Worm (Caenorhabditis elegans) whole organism, L2 larva: Measurements from ENCODE around the gene T20B5.2.

Experiments
- C34F6.9 ChIP-seq: fragments of 150-350 bp; optimal IDR thresholded peaks from 2 replicates; lab custom pipeline; 2014; ENCODE audit warnings: missing biosample characterization, missing genetic modification characterization
- F13H6.1 ChIP-seq: sonication (generic microtip); optimal IDR thresholded peaks from 2 replicates; lab custom pipeline; 2016; ENCODE audit warnings: missing genetic modification characterization, missing compliant biosample characterization
- R02D3.7 ChIP-seq: fragments of 150-350 bp; optimal IDR thresholded peaks from 2 replicates; lab custom pipeline; 2014; ENCODE audit warnings: missing biosample characterization, missing genetic modification characterization
- Y55F3AM.14 ChIP-seq: fragments of 200-800 bp; sonication (Bioruptor generic); optimal IDR thresholded peaks from 2 replicates; lab custom pipeline; 2018; ENCODE audit warnings: mild to moderate bottlenecking, missing genetic modification characterization, missing compliant biosample characterization
- ZK546.5 ChIP-seq: sonication (generic microtip); optimal IDR thresholded peaks from 2 replicates; lab custom pipeline; 2017; ENCODE audit warnings: missing biosample characterization, missing genetic modification characterization
- aly-2 ChIP-seq: fragments of 150-350 bp; optimal IDR thresholded peaks from 2 replicates; lab custom pipeline; 2014; ENCODE audit warnings: missing biosample characterization, missing genetic modification characterization
- blmp-1 ChIP-seq: sonication (generic microtip); optimal IDR thresholded peaks from 2 replicates; lab custom pipeline; 2017; ENCODE audit warnings: missing genetic modification characterization, mild to moderate bottlenecking, missing compliant biosample characterization, antibody characterized with exemption, moderate library complexity; ENCODE audit not compliant: insufficient read depth
- ceh-82 ChIP-seq: fragments of 150-350 bp; optimal IDR thresholded peaks from 2 replicates; lab custom pipeline; 2014; ENCODE audit warnings: missing biosample characterization, missing genetic modification characterization
- dmd-4 ChIP-seq: sonication (generic microtip); optimal IDR thresholded peaks from 2 replicates; lab custom pipeline; 2017; ENCODE audit warnings: missing biosample characterization, missing genetic modification characterization
- egl-27 ChIP-seq: sonication (generic microtip); optimal IDR thresholded peaks from 3 replicates; lab custom pipeline; 2017; ENCODE audit warnings: missing biosample characterization, missing genetic modification reagents, missing genetic modification characterization
- gmeb-1 ChIP-seq: fragments of 150-350 bp; optimal IDR thresholded peaks from 2 replicates; lab custom pipeline; 2014; ENCODE audit warnings: missing biosample characterization, missing genetic modification characterization
- lin-11 ChIP-seq: fragments of 150-350 bp; sonication (generic microtip); optimal IDR thresholded peaks from 2 replicates; lab custom pipeline; 2014; ENCODE audit warnings: missing biosample characterization, missing genetic modification characterization, inconsistent platforms, mixed read lengths
- lin-13 ChIP-seq: fragments of 150-350 bp; optimal IDR thresholded peaks from 2 replicates; lab custom pipeline; 2014; ENCODE audit warnings: missing biosample characterization, missing genetic modification reagents, missing genetic modification characterization
- lin-39 ChIP-seq: fragments of 150-350 bp; optimal IDR thresholded peaks from 2 replicates; lab custom pipeline; 2014; ENCODE audit warnings: missing biosample characterization, missing genetic modification reagents, missing genetic modification characterization
- lsy-2 ChIP-seq, 2 experiments: fragments of 150-350 bp in 1 of 2; sonication (generic microtip) in 1 of 2; optimal IDR thresholded peaks; 2 replicates each; lab custom pipeline; 2014 to 2017; ENCODE audit warnings: missing biosample characterization in 2 of 2, missing genetic modification characterization in 2 of 2
- mab-5 ChIP-seq: fragments of 150-350 bp; optimal IDR thresholded peaks from 2 replicates; lab custom pipeline; 2014; ENCODE audit warnings: missing biosample characterization, missing genetic modification characterization
- mbf-1 ChIP-seq: sonication (generic microtip); optimal IDR thresholded peaks from 2 replicates; lab custom pipeline; 2017; ENCODE audit warnings: missing biosample characterization, missing genetic modification characterization
- mdl-1 ChIP-seq, 2 experiments: fragments of 150-350 bp in 1 of 2; sonication (generic microtip) in 1 of 2; optimal IDR thresholded peaks; 2 replicates each; lab custom pipeline; 2017; ENCODE audit warnings: missing biosample characterization in 2 of 2, missing genetic modification characterization in 2 of 2
- nhr-11 ChIP-seq: fragments of 150-350 bp; optimal IDR thresholded peaks from 2 replicates; lab custom pipeline; 2014; ENCODE audit warnings: missing biosample characterization, missing genetic modification characterization
- nhr-12 ChIP-seq: fragments of 150-350 bp; optimal IDR thresholded peaks from 2 replicates; lab custom pipeline; 2014; ENCODE audit warnings: missing biosample characterization, missing genetic modification characterization
- nhr-129 ChIP-seq: fragments of 150-350 bp; optimal IDR thresholded peaks from 2 replicates; lab custom pipeline; 2014; ENCODE audit warnings: missing biosample characterization, missing genetic modification characterization
- nhr-21 ChIP-seq: fragments of 150-350 bp; optimal IDR thresholded peaks from 2 replicates; lab custom pipeline; 2014; ENCODE audit warnings: missing biosample characterization, missing genetic modification characterization
- nhr-23 ChIP-seq: fragments of 150-350 bp; optimal IDR thresholded peaks from 2 replicates; lab custom pipeline; 2014; ENCODE audit warnings: missing biosample characterization, missing genetic modification reagents, missing genetic modification characterization
- nhr-237 ChIP-seq: fragments of 150-350 bp; optimal IDR thresholded peaks from 2 replicates; lab custom pipeline; 2014; ENCODE audit warnings: missing biosample characterization, missing genetic modification characterization
- nhr-25 ChIP-seq: fragments of 150-350 bp; sonication (generic microtip); optimal IDR thresholded peaks from 3 replicates; lab custom pipeline; 2014; ENCODE audit warnings: missing biosample characterization, missing genetic modification characterization
- nhr-6 ChIP-seq: fragments of 150-350 bp; optimal IDR thresholded peaks from 2 replicates; lab custom pipeline; 2014; ENCODE audit warnings: missing biosample characterization, missing genetic modification characterization
- sem-4 ChIP-seq: fragments of 150-350 bp; optimal IDR thresholded peaks from 2 replicates; lab custom pipeline; 2014; ENCODE audit warnings: missing biosample characterization, missing genetic modification reagents, missing genetic modification characterization
- sma-3 ChIP-seq: sonication (generic microtip); optimal IDR thresholded peaks from 2 replicates; lab custom pipeline; 2016; ENCODE audit warnings: missing genetic modification reagents, missing genetic modification characterization, missing compliant biosample characterization
- unc-39 ChIP-seq: fragments of 150-350 bp; optimal IDR thresholded peaks from 2 replicates; lab custom pipeline; 2014; ENCODE audit warnings: missing biosample characterization, missing genetic modification characterization
- unc-62 ChIP-seq: fragments of 150-350 bp; optimal IDR thresholded peaks from 2 replicates; lab custom pipeline; 2014; ENCODE audit warnings: missing biosample characterization, missing genetic modification reagents, missing genetic modification characterization
- zag-1 ChIP-seq: fragments of 150-350 bp; optimal IDR thresholded peaks from 2 replicates; lab custom pipeline; 2014; ENCODE audit warnings: missing biosample characterization, missing genetic modification characterization
- ztf-1 ChIP-seq: fragments of 200-800 bp; sonication (Bioruptor generic); conservative IDR thresholded peaks from 2 replicates; pipeline ENCODE4 v1.3.6; 2022; ENCODE audit warnings: missing genetic modification characterization, missing compliant biosample characterization
- ztf-11 ChIP-seq: sonication (generic microtip); optimal IDR thresholded peaks from 2 replicates; lab custom pipeline; 2017; ENCODE audit warnings: missing biosample characterization, missing genetic modification characterization

The T20B5.2 gene

ce11 chrX:9297834-9298233 is 33.1 kb upstream of the T20B5.2 start, which contains the start of gene B0416.7:
B0416.7 (minus strand) TSS chrX:9297934.
- TF ChIP-seq C34F6.9 (tag; lab: Kevin White, UChicago) (peak; percentile 6), gmeb-1 (tag; lab: Kevin White, UChicago) (no peak)

- no peak for TF ChIP-seq aly-2 (tag; lab: Kevin White, UChicago)
- TF ChIP-seq nhr-12 (tag; lab: Kevin White, UChicago): no peak
- no peak for TF ChIP-seq ztf-1 (GFP tag; lab: Robert Waterston, UW)
- TF ChIP-seq R02D3.7 (tag; lab: Kevin White, UChicago): no peak
- no peak for TF ChIP-seq Y55F3AM.14
- no peak for TF ChIP-seq mab-5 (tag; lab: Kevin White, UChicago)
- no peak for TF ChIP-seq lin-13
- TF ChIP-seq dmd-4 (tag; lab: Kevin White, UChicago): no peak
- no peak for TF ChIP-seq ZK546.5 (tag; lab: Kevin White, UChicago)
- no peak for TF ChIP-seq blmp-1 (tag; lab: Kevin White, UChicago)
Observed at ce11 chrX:9298846-9299245, 32.1 kb upstream of the T20B5.2 start, which contains the start of gene B0416.2. B0416.2 (plus strand) TSS chrX:9299146.

- TF ChIP-seq ceh-82 (tag; lab: Kevin White, UChicago) (no peak), unc-62 (no peak), unc-39 (tag; lab: Kevin White, UChicago) (no peak), nhr-129 (tag; lab: Kevin White, UChicago) (peak; percentile 21), blmp-1 (tag; lab: Kevin White, UChicago) (no peak), gmeb-1 (tag; lab: Kevin White, UChicago) (no peak)
- TF ChIP-seq, all 48 proteins: peak for 1
Observed at ce11 chrX:9300379-9300778, 30.6 kb upstream of the T20B5.2 start.

- TF ChIP-seq R02D3.7 (tag; lab: Kevin White, UChicago): no peak
- TF ChIP-seq nhr-21 (tag; lab: Kevin White, UChicago): no peak
- no peak for TF ChIP-seq lin-39 (tag; lab: Kevin White, UChicago)
- TF ChIP-seq nhr-237: no peak
- TF ChIP-seq ztf-11: no peak
Observed at ce11 chrX:9302763-9303162, 28.2 kb upstream of the T20B5.2 start.

- TF ChIP-seq R02D3.7 (tag; lab: Kevin White, UChicago): no peak
- TF ChIP-seq mdl-1 (tag; optimal IDR thresholded peaks at IDR 0.05; lab: Kevin White, UChicago): no peak
- TF ChIP-seq lin-11: no peak
- no peak for TF ChIP-seq nhr-23 (tag; lab: Kevin White, UChicago)
- TF ChIP-seq mab-5 (tag; lab: Kevin White, UChicago): no peak
- no peak for TF ChIP-seq nhr-11 (tag; lab: Kevin White, UChicago)
- TF ChIP-seq zag-1 (tag; lab: Kevin White, UChicago): no peak
- TF ChIP-seq sem-4 (tag; lab: Kevin White, UChicago): no peak
- TF ChIP-seq mbf-1 (tag; lab: Kevin White, UChicago): no peak
- no peak for TF ChIP-seq nhr-129 (tag; lab: Kevin White, UChicago)
Observed at ce11 chrX:9303422-9303821, 27.5 kb upstream of the T20B5.2 start, which contains the start of gene tmc-2. tmc-2 (plus strand) TSS chrX:9303722.

ce11 chrX:9311225-9311624 is 19.7 kb upstream of the T20B5.2 start, which contains the start of gene H29C22.1:
H29C22.1 (minus strand) TSS chrX:9311325.
- TF ChIP-seq nhr-23 (tag; lab: Kevin White, UChicago): no peak
- TF ChIP-seq mab-5 (tag; lab: Kevin White, UChicago): no peak
- TF ChIP-seq mdl-1 (tag; optimal IDR thresholded peaks at IDR 0.05; lab: Kevin White, UChicago): no peak
- TF ChIP-seq nhr-11 (tag; lab: Kevin White, UChicago): no peak
- TF ChIP-seq nhr-25 (tag; lab: Kevin White, UChicago): no peak
- TF ChIP-seq ZK546.5 (tag; lab: Kevin White, UChicago): no peak
- no peak for TF ChIP-seq lsy-2 (tag; optimal IDR thresholded peaks at IDR 0.05; lab: Kevin White, UChicago)
- no peak for TF ChIP-seq ztf-1 (GFP tag; lab: Robert Waterston, UW)
- no peak for TF ChIP-seq sem-4 (tag; lab: Kevin White, UChicago)
- TF ChIP-seq nhr-129 (tag; lab: Kevin White, UChicago): no peak
- no peak for TF ChIP-seq gmeb-1 (tag; lab: Kevin White, UChicago)
- no peak for TF ChIP-seq unc-62
- no peak for TF ChIP-seq F13H6.1 (tag; lab: Kevin White, UChicago)
- no peak for TF ChIP-seq nhr-12 (tag; lab: Kevin White, UChicago)
- TF ChIP-seq egl-27 (tag; lab: Kevin White, UChicago): no peak
- TF ChIP-seq sma-3 (GFP tag; lab: Kevin White, UChicago): no peak
- TF ChIP-seq aly-2 (tag; lab: Kevin White, UChicago): no peak
- no peak for TF ChIP-seq nhr-6
